Fruit fly (Drosophila melanogaster): Measurements from ENCODE around the gene CG10738.

DNA sequence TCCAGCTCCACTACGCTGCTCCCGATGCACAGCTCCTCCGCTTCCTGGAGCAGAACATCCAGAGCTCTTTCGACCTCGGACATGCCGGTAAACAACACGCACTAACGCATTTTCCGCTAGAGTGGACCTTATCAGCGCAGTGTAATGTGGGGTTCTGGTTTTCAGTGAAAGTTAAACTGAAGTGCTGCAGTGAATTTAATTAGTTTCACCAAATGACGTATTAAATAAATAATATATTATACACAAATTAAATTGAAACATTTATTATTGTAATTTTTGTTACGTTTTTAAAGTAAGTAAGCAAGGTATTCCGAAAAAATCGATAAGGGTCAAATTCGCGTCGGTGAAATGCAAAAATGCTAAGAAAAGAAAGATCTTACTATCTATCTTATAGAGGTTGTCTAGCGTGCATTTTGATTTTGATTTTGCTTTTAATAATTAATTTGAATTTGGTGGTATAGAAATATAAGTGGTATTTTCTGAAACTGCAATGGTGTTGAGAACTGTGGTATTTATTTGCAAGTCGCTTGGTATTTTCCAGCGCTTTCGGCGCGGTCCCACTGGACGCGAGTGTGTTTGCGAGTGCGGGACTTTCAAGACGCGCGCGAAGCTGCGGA, at the start of gene CG10738, which contains the start of gene JMJD7:
- TF ChIP-seq kay (GFP tag; ENCODE audit: borderline replicate concordance) = no peak
- no peak for TF ChIP-seq CG11617 (GFP tag; optimal IDR thresholded peaks at IDR 0.05)
- no peak for TF ChIP-seq Mnt (GFP tag; optimal IDR thresholded peaks at IDR 0.05)
- peak; percentile 71 for TF ChIP-seq CG12768 (GFP tag; optimal IDR thresholded peaks at IDR 0.05)
- no peak for TF ChIP-seq ovo (GFP tag; optimal IDR thresholded peaks at IDR 0.05)
- no peak for TF ChIP-seq CG1620 (GFP tag; optimal IDR thresholded peaks at IDR 0.05)
- TF ChIP-seq CG7101 (tag; optimal IDR thresholded peaks at IDR 0.05) = peak; percentile 70

Measured in whole organism, adult.